Worm (Caenorhabditis elegans) whole organism, mixed stage, embryonic: ENCODE measurements around the gene K08H2.7.

Source experiments
- blmp-1 ChIP-seq: fragments of 150-350 bp; optimal IDR thresholded peaks from 2 replicates; lab custom pipeline; 2014; ENCODE audit warnings: missing biosample characterization, missing genetic modification characterization
- elt-3 ChIP-seq: fragments of 150-350 bp; optimal IDR thresholded peaks from 2 replicates; lab custom pipeline; 2014; ENCODE audit warnings: missing biosample characterization, missing genetic modification characterization
- flh-1 ChIP-seq: fragments of 200-800 bp; sonication (Bioruptor generic); optimal IDR thresholded peaks from 2 replicates; lab custom pipeline; 2018; ENCODE audit warnings: mild to moderate bottlenecking, missing genetic modification characterization, moderate library complexity, missing compliant biosample characterization
- lin-32 ChIP-seq: fragments of 200-800 bp; sonication (Bioruptor generic); optimal IDR thresholded peaks from 2 replicates; lab custom pipeline; 2018; ENCODE audit warnings: mild to moderate bottlenecking, missing genetic modification characterization, missing compliant biosample characterization
- nhr-237 ChIP-seq: fragments of 150-350 bp; optimal IDR thresholded peaks from 2 replicates; lab custom pipeline; 2014; ENCODE audit warnings: missing biosample characterization, missing genetic modification characterization
- nhr-28 ChIP-seq: fragments of 150-350 bp; optimal IDR thresholded peaks from 2 replicates; lab custom pipeline; 2014; ENCODE audit warnings: missing biosample characterization, missing genetic modification characterization
- snpc-4 ChIP-seq: fragments of 150-350 bp; optimal IDR thresholded peaks from 2 replicates; lab custom pipeline; 2014; ENCODE audit warnings: missing biosample characterization, missing genetic modification characterization
- unc-120 ChIP-seq: sonication (generic microtip); optimal IDR thresholded peaks from 2 replicates; lab custom pipeline; 2017; ENCODE audit warnings: missing genetic modification characterization, missing compliant biosample characterization; ENCODE audit not compliant: poor library complexity, severe bottlenecking
- unc-39 ChIP-seq: fragments of 150-350 bp; optimal IDR thresholded peaks from 2 replicates; lab custom pipeline; 2014; ENCODE audit warnings: missing biosample characterization, missing genetic modification characterization
- unc-62 ChIP-seq: fragments of 150-350 bp; optimal IDR thresholded peaks from 2 replicates; lab custom pipeline; 2014; ENCODE audit warnings: missing biosample characterization, missing genetic modification reagents, missing genetic modification characterization
- ztf-11 ChIP-seq: fragments of 150-350 bp; optimal IDR thresholded peaks from 2 replicates; lab custom pipeline; 2014; ENCODE audit warnings: missing biosample characterization, missing genetic modification characterization

ce11 chrX:13227778-13228177 is 20.5 kb downstream of the K08H2.7 start:
- no peak for TF ChIP-seq unc-39
- TF ChIP-seq unc-120 (tag; lab: Kevin White, UChicago) = no peak
- no peak for TF ChIP-seq lin-32 (GFP tag; lab: Kevin White, UChicago)
- no peak for TF ChIP-seq nhr-28 (tag; lab: Kevin White, UChicago)
- TF ChIP-seq nhr-237 (tag; lab: Kevin White, UChicago) = no peak
- no peak for TF ChIP-seq unc-62 (GFP tag; lab: Kevin White, UChicago)
- TF ChIP-seq flh-1 (GFP tag; lab: Kevin White, UChicago) = no peak
- TF ChIP-seq blmp-1 (tag; lab: Kevin White, UChicago) = no peak
- no peak for TF ChIP-seq snpc-4 (tag; lab: Kevin White, UChicago)
- TF ChIP-seq elt-3 = no peak
- no peak for TF ChIP-seq ztf-11 (tag; lab: Kevin White, UChicago)
